Worm (Caenorhabditis elegans): ENCODE results near the gene ceh-91.

- TF ChIP-seq F52B5.7 (tag; optimal IDR thresholded peaks at IDR 0.05) (no peak), gei-17 (GFP tag; optimal IDR thresholded peaks at IDR 0.05) (no peak), T07F8.4 (tag; optimal IDR thresholded peaks at IDR 0.05) (no peak)
Observed at ce11 chrIII:11651430-11651829, 34.9 kb downstream of the ceh-91 start.
